Fruit fly (Drosophila melanogaster): ENCODE results near the gene Rala.

The Rala gene

DNA sequence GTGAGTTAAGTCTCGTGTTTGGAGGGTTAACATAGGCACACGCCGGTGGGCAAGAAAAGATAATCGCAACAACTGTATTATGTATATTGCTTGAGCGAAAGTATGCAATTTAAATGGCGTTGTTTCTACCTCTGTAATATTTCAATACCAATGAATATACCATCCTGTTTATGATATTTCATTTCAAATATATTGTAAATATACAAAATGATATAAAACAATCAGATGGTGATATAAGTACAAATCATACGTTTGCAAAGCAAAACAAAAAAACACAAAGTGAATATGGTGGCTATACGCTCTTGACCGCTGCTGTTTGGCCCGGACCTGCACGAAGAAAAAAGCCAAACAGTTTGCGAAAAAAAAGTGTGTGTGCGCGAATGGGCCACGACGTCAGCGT is 28.8 kb upstream of the Rala start (continued):
- TF ChIP-seq sob (GFP tag; IDR thresholded peaks at IDR 0.05) (peak; percentile 45; the same call in 1 of the 2 replicates), H2.0 (GFP tag; IDR thresholded peaks at IDR 0.05) (peak; percentile 42; the same call in 1 of the 2 replicates), scrt (GFP tag; optimal IDR thresholded peaks at IDR 0.05) (peak; percentile 71), CG17186 (GFP tag; optimal IDR thresholded peaks at IDR 0.05) (no peak), Dad (GFP tag; optimal IDR thresholded peaks at IDR 0.05) (no peak), CG10462 (GFP tag; optimal IDR thresholded peaks at IDR 0.05) (peak; percentile 2), grau (tag; optimal IDR thresholded peaks at IDR 0.05) (peak; percentile 82), CG42726 (GFP tag; IDR thresholded peaks at IDR 0.05; ENCODE audit: partially characterized antibody) (no peak), Fer1 (GFP tag; optimal IDR thresholded peaks at IDR 0.05) (peak; percentile 86), Mes4 (GFP tag; optimal IDR thresholded peaks at IDR 0.05) (no peak), PHDP (tag; optimal IDR thresholded peaks at IDR 0.05) (peak; percentile 80), CoRest (tag; optimal IDR thresholded peaks at IDR 0.05) (peak; percentile 79), gcm2 (GFP tag; optimal IDR thresholded peaks at IDR 0.05) (no peak), CG12391 (tag; optimal IDR thresholded peaks at IDR 0.05) (peak; percentile 79), repo (GFP tag; optimal IDR thresholded peaks at IDR 0.05) (no peak), crol (GFP tag; IDR thresholded peaks at IDR 0.05) (no peak), CG8478 (optimal IDR thresholded peaks at IDR 0.05) (no peak), Fer3 (tag; optimal IDR thresholded peaks at IDR 0.05) (peak; percentile 73), dmrt99B (tag; optimal IDR thresholded peaks at IDR 0.05) (peak; percentile 86), luna (GFP tag; optimal IDR thresholded peaks at IDR 0.05) (no peak), CG16779 (GFP tag; IDR thresholded peaks at IDR 0.05) (no peak), CG7271 (tag; optimal IDR thresholded peaks at IDR 0.05) (no peak), Deaf1 (tag; optimal IDR thresholded peaks at IDR 0.05) (peak; percentile 1), CG7556 (GFP tag; optimal IDR thresholded peaks at IDR 0.05) (peak; percentile 82), corto (GFP tag; optimal IDR thresholded peaks at IDR 0.05) (peak; percentile 81), Kr (GFP tag; optimal IDR thresholded peaks at IDR 0.05) (no peak), Meics (GFP tag; optimal IDR thresholded peaks at IDR 0.05) (peak; percentile 84), CG2678 (tag; optimal IDR thresholded peaks at IDR 0.05) (peak; percentile 86), CG34422 (GFP tag; IDR thresholded peaks at IDR 0.05) (peak; percentile 62; the same call in 1 of the 3 replicates), Ada2b (GFP tag; IDR thresholded peaks at IDR 0.05) (peak; percentile 64), BtbVII (GFP tag; optimal IDR thresholded peaks at IDR 0.05) (peak; percentile 79), CG14441 (GFP tag; IDR thresholded peaks at IDR 0.05) (peak; percentile 54; the same call in 1 of the 2 replicates), CG15269 (tag; optimal IDR thresholded peaks at IDR 0.05) (peak; percentile 79), Hr39 (optimal IDR thresholded peaks at IDR 0.05) (no peak), CG10267 (tag; optimal IDR thresholded peaks at IDR 0.05) (peak; percentile 62), CG32532 (GFP tag; IDR thresholded peaks at IDR 0.05) (peak; percentile 62; the same call in 1 of the 2 replicates), h (optimal IDR thresholded peaks at IDR 0.05) (no peak), Mrtf (GFP tag; IDR thresholded peaks at IDR 0.05) (peak; percentile 41; the same call in 1 of the 3 replicates), CG30431 (GFP tag; optimal IDR thresholded peaks at IDR 0.05) (peak; percentile 36), ash1 (GFP tag; optimal IDR thresholded peaks at IDR 0.05) (no peak), CG5180 (GFP tag; optimal IDR thresholded peaks at IDR 0.05) (no peak), CG3065 (GFP tag; optimal IDR thresholded peaks at IDR 0.05) (no peak), lola (GFP tag; optimal IDR thresholded peaks at IDR 0.05) (peak in 1 of 3 experiments; percentile 65), gfzf (GFP tag; optimal IDR thresholded peaks at IDR 0.05) (no peak), CG31441 (GFP tag; IDR thresholded peaks at IDR 0.05) (peak; percentile 83), stwl (tag; optimal IDR thresholded peaks at IDR 0.05) (no peak), sima (GFP tag; optimal IDR thresholded peaks at IDR 0.05) (no peak), CG7987 (GFP tag; optimal IDR thresholded peaks at IDR 0.05) (no peak), CG9609 (GFP tag; optimal IDR thresholded peaks at IDR 0.05) (no peak), Sry-δ (GFP tag; optimal IDR thresholded peaks at IDR 0.05) (no peak), CG6175 (GFP tag; IDR thresholded peaks at IDR 0.05) (no peak), CG2129 (GFP tag; IDR thresholded peaks at IDR 0.05; ENCODE audit: partially characterized antibody) (no peak)
